Worm (Caenorhabditis elegans): ENCODE results near the gene scav-5.

The scav-5 gene

DNA sequence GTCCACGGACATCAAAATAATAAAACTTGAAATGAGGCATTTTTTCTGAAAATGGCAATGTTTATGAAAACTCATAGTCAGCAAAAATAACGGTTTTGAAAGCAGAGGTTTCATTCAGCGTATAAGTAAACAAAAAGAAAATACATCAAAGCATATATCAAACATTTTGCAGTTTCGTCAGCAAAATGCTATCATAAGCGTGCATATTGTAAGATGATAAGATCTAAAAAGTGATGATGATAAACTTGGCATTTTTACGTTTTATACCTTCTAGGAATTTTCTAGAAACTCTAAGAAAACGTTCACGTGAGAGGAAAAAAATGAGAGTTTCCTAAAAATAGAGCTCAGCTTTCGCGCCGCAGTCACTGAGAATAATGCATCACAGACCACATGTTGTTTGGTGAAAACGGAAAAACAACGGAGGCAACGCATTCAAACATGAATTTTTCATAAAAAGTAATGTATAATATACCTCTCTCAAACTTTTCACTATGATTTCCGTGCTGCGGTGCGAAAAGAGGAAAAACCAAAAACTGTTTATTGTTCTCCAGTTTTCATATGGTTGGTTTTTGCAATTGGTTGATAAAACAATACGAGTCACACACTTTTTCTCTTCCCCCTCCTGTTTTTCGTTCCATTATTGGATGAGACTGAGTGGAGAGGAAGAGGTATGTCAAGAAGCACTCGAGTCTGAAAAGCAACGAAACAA, 4.9 kb downstream of the scav-5 start, which contains the start of the genes gst-36 and R07B1.5:
Gene gst-36 (minus strand): TSS at position 45 of the 709 bp plus-strand sequence.
Gene R07B1.5 (plus strand): TSS at position 665 of the 709 bp plus-strand sequence.
- no peak for TF ChIP-seq unc-62 (GFP tag; optimal IDR thresholded peaks at IDR 0.05)

DNA sequence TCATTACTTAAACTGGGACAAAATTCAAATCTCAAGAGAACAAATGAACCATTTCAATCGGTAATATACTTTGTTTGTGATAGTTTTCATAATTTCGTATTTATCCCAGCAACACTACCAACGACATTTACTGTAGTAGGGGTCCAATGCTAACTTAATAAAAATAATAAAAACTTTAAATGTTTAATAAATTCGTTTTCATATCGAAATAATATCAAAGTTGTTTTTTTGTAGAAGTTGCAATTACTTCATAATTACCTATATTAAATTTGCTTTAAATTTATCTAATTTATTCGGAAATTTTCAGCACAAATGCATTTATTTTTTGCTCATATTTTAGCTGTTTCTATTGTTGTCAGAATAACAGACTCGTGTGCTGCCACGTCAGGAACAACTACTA, 8.2 kb downstream of the scav-5 start, which contains the start of gene R07B1.6:
Gene R07B1.6 (plus strand): TSS at position 301 of the 400 bp plus-strand sequence.
- no peak for TF ChIP-seq unc-62 (GFP tag; optimal IDR thresholded peaks at IDR 0.05)

DNA sequence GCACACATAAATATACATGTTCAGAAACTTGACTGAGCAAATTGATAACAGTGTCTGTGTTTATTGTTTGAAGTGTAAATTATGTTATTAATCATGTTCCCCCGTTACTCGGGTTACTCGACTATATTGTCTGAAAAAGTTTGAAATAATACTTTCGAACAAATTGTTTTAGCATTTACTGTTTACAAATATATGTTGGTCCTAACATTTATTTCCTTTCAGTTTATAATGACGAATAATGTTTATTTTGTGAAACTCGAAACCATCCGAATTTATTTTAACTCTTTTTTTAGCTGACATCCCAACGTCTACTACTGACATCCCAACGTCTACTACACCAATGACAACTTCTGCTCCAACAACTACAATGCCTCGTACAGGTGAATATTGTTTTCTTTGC, 10.7 kb downstream of the scav-5 start, which contains the start of gene R07B1.7:
Gene R07B1.7 (plus strand): TSS at position 301 of the 400 bp plus-strand sequence.
- no peak for TF ChIP-seq unc-62 (GFP tag; optimal IDR thresholded peaks at IDR 0.05)

DNA sequence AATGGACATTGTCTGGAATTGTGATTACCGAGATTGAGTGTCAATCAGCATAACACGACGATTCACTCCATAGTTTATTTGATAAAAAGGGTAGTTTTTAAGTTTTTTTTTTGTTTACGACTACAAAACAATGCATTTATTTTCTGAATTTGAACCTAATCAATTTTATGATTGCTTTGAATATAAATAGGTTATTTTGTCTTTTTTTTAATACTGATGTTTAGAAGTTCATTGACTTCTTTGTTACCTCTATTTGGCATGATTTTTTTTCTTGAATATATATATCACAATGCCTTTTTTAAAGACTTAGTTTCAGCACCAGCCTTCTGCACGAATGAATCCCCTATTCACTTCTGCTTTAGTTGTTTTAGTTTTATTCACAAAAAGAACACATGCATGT, 11.4 kb downstream of the scav-5 start, which contains the start of gene R07B1.13:
Gene R07B1.13 (plus strand): TSS at position 301 of the 400 bp plus-strand sequence.
- TF ChIP-seq unc-62 (GFP tag; optimal IDR thresholded peaks at IDR 0.05) = no peak

DNA sequence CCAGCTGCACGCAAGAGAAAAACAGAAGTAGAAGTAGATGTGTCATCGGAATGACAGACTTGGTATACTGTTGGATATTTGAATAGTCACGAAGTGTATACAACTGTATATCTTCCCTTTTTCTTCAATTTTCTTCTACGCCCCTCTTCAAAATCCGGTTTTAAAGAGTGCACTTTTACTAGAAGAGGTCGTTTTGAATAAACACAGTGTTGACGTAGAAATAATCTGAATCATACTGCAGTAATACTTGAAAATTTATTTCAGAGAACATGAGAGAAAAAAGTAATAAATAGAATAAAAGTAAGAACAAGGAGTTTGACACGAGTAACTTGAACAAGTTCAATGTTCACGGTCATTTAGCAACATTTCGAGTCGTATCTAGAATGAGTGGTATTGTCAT, 14.4 kb downstream of the scav-5 start, which contains the start of gene R07B1.8:
Gene R07B1.8 (minus strand): TSS at position 101 of the 400 bp plus-strand sequence.
- no peak for TF ChIP-seq unc-62 (GFP tag; optimal IDR thresholded peaks at IDR 0.05)

DNA sequence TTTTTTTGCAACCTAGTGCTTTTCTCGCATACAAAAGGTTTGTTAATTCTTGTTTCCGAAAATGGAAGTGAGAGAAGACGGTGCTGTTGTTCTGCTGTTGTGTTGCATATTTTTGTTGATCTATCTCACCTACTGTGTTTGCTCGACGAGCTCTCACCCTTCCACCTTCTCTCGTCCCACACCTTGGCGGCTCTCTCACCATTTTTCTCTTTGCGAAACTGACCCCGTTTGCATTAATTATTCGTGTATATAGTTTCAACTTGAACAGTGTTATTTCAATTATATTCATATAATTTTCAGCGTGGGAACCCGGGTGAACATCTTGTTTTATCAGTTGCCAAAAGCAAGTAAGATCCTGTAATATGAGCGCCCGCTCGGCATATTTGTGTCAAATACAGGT, 19.0 kb downstream of the scav-5 start, which contains the start of gene R07B1.9:
Gene R07B1.9 (plus strand): TSS at position 301 of the 400 bp plus-strand sequence.
- no peak for TF ChIP-seq unc-62 (GFP tag; optimal IDR thresholded peaks at IDR 0.05)

DNA sequence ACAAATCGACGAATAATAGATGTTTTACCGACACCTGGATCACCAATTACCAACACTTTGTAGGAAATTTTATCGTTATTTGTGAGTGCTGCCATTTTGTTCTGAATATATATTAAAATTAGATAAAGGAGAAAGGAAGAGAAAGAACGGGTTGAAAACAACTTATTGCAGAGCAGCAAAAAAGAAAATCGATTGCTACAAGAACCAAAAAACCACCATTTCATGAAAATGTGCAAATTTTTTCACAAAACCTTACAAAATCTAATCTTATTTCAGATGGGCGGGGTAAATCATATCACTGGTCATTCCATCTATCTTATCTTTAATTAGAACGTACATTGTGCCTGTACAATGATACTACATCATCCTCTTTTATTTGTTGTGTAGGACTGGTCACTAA, 23.9 kb downstream of the scav-5 start, which contains the start of gene glo-1:
Gene glo-1 (minus strand): TSS at position 101 of the 400 bp plus-strand sequence.
- TF ChIP-seq unc-62 (GFP tag; optimal IDR thresholded peaks at IDR 0.05) = no peak

DNA sequence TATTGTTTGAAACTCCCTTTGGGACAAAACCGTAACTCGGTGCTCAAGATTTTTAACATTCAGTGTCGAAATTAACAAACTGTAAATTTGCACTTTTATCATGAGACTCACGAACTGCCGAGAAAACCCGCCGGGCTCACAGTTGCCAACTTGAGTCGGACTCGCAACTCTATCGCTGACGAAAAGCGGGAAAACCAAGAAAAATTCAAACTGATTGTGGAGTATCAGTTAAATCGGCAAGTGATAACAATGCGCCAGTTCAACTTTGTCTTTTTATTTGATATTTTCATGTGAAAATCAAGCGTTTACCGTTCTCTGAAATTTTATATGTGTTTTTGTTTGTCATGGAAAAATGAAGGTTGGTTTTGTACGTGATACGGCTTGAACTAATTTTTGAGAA, 24.4 kb downstream of the scav-5 start:
- TF ChIP-seq unc-62 (GFP tag; optimal IDR thresholded peaks at IDR 0.05) = no peak

DNA sequence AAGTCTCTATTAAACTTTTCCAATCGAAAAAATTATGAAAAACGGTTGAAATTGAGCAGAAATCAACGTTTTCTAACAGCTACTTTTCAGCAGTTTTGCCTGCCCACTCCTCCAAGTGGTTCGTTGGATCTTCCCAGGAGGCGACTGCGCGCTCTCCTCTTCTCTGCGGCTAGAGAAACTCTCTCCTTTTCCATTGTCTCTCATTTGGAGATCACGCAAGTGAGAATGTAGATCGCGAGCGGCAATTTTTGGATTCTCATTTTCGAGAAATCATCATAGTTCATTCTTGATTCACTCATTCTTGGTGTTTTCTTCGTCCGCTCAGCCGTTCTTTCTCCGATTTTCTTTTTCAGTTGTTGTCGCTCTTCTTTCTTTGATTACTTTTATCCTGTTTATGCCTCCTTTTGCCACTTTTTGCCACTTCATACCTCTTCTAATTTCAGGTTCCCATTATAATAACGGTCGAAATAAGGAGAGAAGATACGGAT, 25.7 kb downstream of the scav-5 start, which contains the start of gene mrp-4:
Gene mrp-4 (plus strand): TSS at position 438 of the 488 bp plus-strand sequence.
- no peak for TF ChIP-seq unc-62 (GFP tag; optimal IDR thresholded peaks at IDR 0.05)

DNA sequence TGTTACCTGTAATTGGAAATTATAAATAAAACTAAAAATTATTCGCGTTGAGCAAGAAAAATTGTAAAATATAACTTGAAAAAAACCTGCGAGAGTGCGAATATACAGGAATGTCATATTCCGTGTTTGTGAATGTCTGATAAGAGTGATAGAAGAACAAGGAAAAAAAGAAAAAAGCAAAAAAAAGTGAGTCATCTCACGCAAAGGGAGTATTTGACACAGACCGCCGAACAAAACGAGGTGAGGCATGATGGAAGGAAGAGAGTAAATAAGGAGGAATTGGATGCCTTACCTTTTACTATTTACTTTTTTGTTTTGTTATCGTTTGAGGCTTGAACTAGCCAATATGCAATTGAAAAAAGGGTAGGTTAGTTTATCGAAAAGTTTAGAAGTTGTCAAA, 34.2 kb downstream of the scav-5 start, which contains the start of gene F21G4.1:
Gene F21G4.1 (minus strand): TSS at position 6 of the 400 bp plus-strand sequence.
- TF ChIP-seq unc-62 (GFP tag; optimal IDR thresholded peaks at IDR 0.05) = no peak

DNA sequence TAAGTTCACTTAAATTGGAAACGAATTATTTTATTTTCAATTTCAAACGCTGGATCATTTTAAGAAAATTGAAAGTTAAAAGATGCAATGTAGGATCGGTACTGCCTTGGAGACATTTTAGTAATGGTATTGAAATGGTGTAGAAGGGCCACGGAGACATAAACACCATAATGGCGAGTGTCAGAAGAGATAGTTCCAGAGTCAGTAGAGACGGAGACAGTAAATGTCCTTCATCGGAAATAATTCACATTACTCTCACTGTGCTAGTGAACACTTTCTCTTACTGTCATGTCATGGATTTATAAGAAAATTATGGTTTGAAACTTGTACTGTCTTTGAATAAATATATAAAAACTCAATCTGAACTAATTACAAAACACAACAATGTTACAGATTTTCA, 34.9 kb downstream of the scav-5 start:
- TF ChIP-seq unc-62 (GFP tag; optimal IDR thresholded peaks at IDR 0.05) = no peak

DNA sequence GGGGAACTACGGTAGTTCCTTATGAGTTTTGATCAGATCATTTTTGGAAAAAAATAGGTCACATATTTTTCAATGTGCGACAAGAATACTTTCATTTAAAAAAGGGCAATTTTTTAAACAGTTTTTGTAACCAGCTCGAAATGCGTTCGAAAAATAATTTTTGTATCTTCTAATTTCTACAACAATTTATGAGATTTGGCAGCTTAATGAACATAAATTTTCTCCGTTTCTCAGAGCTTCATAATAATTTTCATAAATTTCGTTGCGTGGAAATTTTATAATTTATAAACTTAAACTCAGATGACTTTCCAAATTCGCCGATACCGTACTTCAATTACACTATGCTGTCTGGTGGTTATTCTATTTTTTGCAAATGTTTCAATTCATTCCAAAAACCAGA, 36.7 kb downstream of the scav-5 start, which contains the start of gene F21G4.3:
Gene F21G4.3 (plus strand): TSS at position 301 of the 400 bp plus-strand sequence.
- no peak for TF ChIP-seq unc-62 (GFP tag; optimal IDR thresholded peaks at IDR 0.05)

DNA sequence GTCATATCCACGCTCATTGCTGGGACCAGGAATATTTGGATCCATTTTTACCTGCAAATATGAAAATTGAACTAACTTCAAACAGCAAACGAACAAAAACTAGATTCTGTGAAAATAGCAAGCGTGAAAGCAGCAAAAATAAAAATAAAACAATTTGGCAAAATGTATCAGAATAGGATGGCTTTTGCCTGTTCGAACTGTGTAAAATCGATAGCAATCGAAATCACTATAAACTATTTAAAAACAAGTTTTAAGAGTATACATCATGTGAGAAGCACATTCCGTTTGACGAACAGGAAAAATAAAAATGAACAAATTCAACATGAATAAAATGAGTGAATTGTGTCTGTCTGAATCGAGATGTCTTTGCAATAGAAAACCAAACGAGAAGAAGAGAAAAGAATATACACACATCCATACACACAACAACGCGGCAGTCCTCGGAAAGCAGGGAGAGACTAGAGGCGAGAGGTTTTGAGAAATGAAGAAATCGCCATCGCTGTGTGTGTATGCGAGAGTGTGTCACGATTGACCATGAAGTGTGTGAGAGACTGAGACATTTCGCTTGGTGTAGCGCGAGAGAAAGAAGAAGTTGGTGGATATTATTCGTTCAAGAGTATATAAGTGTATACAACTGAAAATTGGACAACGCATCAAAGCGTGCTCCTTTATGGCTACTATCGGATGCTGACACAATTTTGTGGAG, 41.4 kb downstream of the scav-5 start, which contains the start of gene phf-34:
Gene phf-34 (minus strand): TSS at position 51 of the 706 bp plus-strand sequence.
- TF ChIP-seq unc-62 (GFP tag; optimal IDR thresholded peaks at IDR 0.05) = no peak

DNA sequence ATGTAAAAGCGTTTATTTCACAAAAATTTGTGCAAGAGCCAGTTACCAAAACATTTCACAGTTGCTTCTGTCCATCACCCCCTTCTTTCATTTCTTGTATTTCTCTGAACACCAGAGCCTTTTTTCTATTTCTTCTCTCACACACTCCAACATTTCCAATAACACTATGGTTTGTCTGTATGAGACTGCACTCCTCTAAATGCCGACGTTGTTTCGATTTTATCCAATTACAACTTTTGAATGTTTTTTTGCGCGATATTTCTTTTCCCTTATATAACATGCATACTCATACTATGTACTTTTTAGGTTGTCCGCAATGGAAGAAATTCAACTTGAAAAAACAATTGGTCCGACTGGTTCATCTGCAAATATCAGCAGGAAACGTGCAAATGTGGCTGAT, 47.7 kb downstream of the scav-5 start, which contains the start of gene F21G4.5:
Gene F21G4.5 (plus strand): TSS at position 301 of the 400 bp plus-strand sequence.
- no peak for TF ChIP-seq unc-62 (GFP tag; optimal IDR thresholded peaks at IDR 0.05)
